Fruit fly (Drosophila melanogaster): ENCODE measurements around the gene CG42526.

CG42526 gene

DNA sequence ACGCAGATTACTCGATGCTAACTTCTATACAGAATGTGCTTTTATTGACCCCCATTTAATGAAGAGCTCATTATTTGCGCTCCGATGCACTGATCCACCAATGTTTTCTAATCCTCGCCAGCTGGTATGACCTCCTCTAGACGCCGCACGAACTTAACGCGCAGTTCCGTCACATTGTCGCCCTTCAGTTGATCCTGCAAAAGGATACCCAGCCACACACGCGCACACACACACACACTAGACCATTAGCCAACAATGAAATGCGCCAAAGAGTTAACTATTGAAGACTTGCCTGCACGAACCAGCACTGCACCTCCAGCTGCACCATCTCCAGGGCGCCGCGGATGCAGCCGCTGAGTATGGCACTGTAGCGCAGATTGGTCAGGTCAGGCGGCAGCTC, 3.7 kb upstream of the CG42526 start (continued):
- TF ChIP-seq amos (GFP tag; IDR thresholded peaks at IDR 0.05; ENCODE audit: partially characterized antibody) (no peak), CG6813 (GFP tag; optimal IDR thresholded peaks at IDR 0.05) (no peak), stc (GFP tag; IDR thresholded peaks at IDR 0.05) (no peak), mld (GFP tag; IDR thresholded peaks at IDR 0.05; ENCODE audit: partially characterized antibody) (no peak)

DNA sequence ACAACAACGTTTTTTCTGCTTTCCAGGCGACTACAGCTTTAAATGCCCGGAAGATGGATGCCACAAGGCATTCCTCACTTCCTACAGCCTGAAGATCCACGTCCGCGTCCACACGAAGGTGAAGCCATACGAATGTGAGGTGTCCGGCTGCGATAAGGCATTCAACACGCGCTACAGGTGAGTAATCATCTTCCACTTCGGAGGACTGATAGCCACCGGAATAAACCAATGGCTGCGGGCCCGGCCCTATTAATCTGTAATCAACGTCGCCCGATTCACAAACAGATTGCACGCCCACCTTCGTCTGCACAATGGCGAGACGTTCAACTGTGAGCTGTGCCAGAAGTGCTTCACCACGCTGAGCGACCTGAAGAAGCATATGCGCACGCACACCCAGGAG, 632 bp upstream of the CG42526 start:
- TF ChIP-seq Hey (tag; optimal IDR thresholded peaks at IDR 0.05) (peak; percentile 57), sug (tag; optimal IDR thresholded peaks at IDR 0.05) (peak; percentile 55), Hmx (GFP tag; optimal IDR thresholded peaks at IDR 0.05) (no peak), HmgZ (tag; optimal IDR thresholded peaks at IDR 0.05) (peak; percentile 13), CG10543 (GFP tag; optimal IDR thresholded peaks at IDR 0.05) (peak; percentile 17), GATAe (GFP tag; conservative IDR thresholded peaks at IDR 0.05) (peak; percentile 37; the same call in 1 of the 2 replicates), Myb (GFP tag; optimal IDR thresholded peaks at IDR 0.05) (no peak), sima (GFP tag; optimal IDR thresholded peaks at IDR 0.05) (no peak), Nf-YC (tag; optimal IDR thresholded peaks at IDR 0.05) (peak; percentile 84), Nf-YB (GFP tag; optimal IDR thresholded peaks at IDR 0.05) (peak; percentile 54), chm (GFP tag; IDR thresholded peaks at IDR 0.05) (0 out of 2 replicates have a peak, but pooled peaks have one; percentile 19), sr (GFP tag; IDR thresholded peaks at IDR 0.05) (0 out of 3 replicates have a peak, but pooled peaks have one; percentile 24), Deaf1 (tag; optimal IDR thresholded peaks at IDR 0.05) (peak; percentile 85), gsb (GFP tag; IDR thresholded peaks at IDR 0.05) (no peak), cwo (GFP tag; optimal IDR thresholded peaks at IDR 0.05) (peak; percentile 3), exex (tag; optimal IDR thresholded peaks at IDR 0.05) (peak; percentile 85), Nf-YA (GFP tag; IDR thresholded peaks at IDR 0.05) (peak; percentile 14; the same call in 1 of the 2 replicates)

DNA sequence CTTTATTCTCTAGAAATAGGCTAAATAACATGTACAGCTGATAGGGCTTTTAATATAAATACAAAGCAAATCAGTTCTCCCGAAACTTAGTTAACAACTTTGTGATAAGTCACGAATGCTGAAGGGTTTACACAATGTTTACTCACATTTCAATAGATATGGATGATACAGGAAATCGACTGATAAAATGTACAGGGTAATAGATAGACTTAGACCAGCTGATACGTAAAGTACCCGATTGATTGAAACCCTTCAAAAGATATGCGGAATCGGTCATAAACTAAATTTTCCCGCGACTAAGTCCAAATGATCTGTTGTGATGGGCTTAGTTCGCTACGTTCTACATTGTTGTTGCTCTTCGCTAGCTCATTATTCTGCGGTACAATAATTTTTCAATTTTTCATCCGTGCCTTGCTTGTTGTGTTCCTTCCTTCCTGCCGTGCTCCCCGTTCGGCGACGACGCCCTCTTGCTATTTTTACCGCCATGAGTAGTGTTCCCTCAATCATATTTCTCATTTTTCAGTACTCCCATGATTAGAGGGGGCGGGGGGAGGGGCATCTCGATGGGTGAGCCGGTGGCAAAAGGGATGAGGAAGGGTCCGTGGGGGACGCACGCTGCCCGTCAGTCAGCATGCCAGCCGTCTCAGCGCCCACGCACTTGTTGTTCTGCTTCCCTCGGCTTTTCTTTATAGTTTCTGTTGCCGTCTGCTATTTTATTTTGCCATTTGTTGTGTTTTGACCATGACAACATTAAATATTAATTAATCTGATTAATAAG, 2.2 kb downstream of the CG42526 start:
- no peak for TF ChIP-seq shn (GFP tag; optimal IDR thresholded peaks at IDR 0.05)
- TF ChIP-seq CG33213 (GFP tag; optimal IDR thresholded peaks at IDR 0.05): no peak
- TF ChIP-seq CG18619 (GFP tag; optimal IDR thresholded peaks at IDR 0.05): no peak
- TF ChIP-seq Xrp1 (GFP tag; IDR thresholded peaks at IDR 0.05): no peak
- TF ChIP-seq peb (GFP tag; IDR thresholded peaks at IDR 0.05): no peak
- no peak for TF ChIP-seq CG11695 (GFP tag; IDR thresholded peaks at IDR 0.05)
- TF ChIP-seq CG11093 (GFP tag; IDR thresholded peaks at IDR 0.05): no peak
- no peak for TF ChIP-seq br (optimal IDR thresholded peaks at IDR 0.05)
- TF ChIP-seq CG12744 (GFP tag; optimal IDR thresholded peaks at IDR 0.05): no peak
- no peak for TF ChIP-seq CG2712 (tag; optimal IDR thresholded peaks at IDR 0.05)
- no peak for TF ChIP-seq disco-r (GFP tag; optimal IDR thresholded peaks at IDR 0.05)
- TF ChIP-seq ac (GFP tag; optimal IDR thresholded peaks at IDR 0.05): no peak
- no peak for TF ChIP-seq sens (GFP tag)
- peak; percentile 51 for TF ChIP-seq CG34376 (GFP tag; optimal IDR thresholded peaks at IDR 0.05)
- TF ChIP-seq gfzf (GFP tag; optimal IDR thresholded peaks at IDR 0.05): no peak
- no peak for TF ChIP-seq CG8281 (tag; optimal IDR thresholded peaks at IDR 0.05)
- no peak for TF ChIP-seq jing (GFP tag; optimal IDR thresholded peaks at IDR 0.05)
- TF ChIP-seq CG11398 (GFP tag; optimal IDR thresholded peaks at IDR 0.05): no peak
- no peak for TF ChIP-seq CG14667 (GFP tag; IDR thresholded peaks at IDR 0.05)
- TF ChIP-seq CG15479 (GFP tag; optimal IDR thresholded peaks at IDR 0.05): no peak
- TF ChIP-seq prd (optimal IDR thresholded peaks at IDR 0.05): no peak
- no peak for TF ChIP-seq prd (GFP tag; IDR thresholded peaks at IDR 0.05)
- TF ChIP-seq sug (tag; optimal IDR thresholded peaks at IDR 0.05): no peak
- no peak for TF ChIP-seq CG8089 (GFP tag; optimal IDR thresholded peaks at IDR 0.05)
- 0 out of 2 replicates have a peak, but pooled peaks have one; percentile 5 for TF ChIP-seq CG31224 (GFP tag; IDR thresholded peaks at IDR 0.05)
- no peak for TF ChIP-seq E2f2 (GFP tag; IDR thresholded peaks at IDR 0.05)
- TF ChIP-seq dimm (GFP tag; IDR thresholded peaks at IDR 0.05): no peak
- no peak for TF ChIP-seq Abd-B (GFP tag; optimal IDR thresholded peaks at IDR 0.05)
- TF ChIP-seq CG4404 (GFP tag; IDR thresholded peaks at IDR 0.05): no peak
